Fruit fly (Drosophila melanogaster) whole organism, wandering third instar larva: ENCODE data around the gene CG45079.

Experiments used
- Abd-B ChIP-seq: fragments of >200 bp; optimal IDR thresholded peaks from 2 replicates; lab custom pipeline; 2017; ENCODE audit warnings: missing biosample characterization, missing genetic modification characterization
- CG32264 ChIP-seq: fragments of 200-800 bp; sonication (Bioruptor generic); optimal IDR thresholded peaks from 2 replicates; lab custom pipeline; 2016; ENCODE audit warnings: missing biosample characterization, missing genetic modification characterization
- CrebA ChIP-seq: fragments of 200-800 bp; sonication (Bioruptor generic); optimal IDR thresholded peaks from 2 replicates; lab custom pipeline; 2016; ENCODE audit warnings: missing biosample characterization, mild to moderate bottlenecking, missing genetic modification characterization, borderline replicate concordance
- Dif ChIP-seq: fragments of 200-275, 200-300 bp; sonication (Bioruptor generic); optimal IDR thresholded peaks from 2 replicates; lab custom pipeline; 2018; ENCODE audit warnings: missing biosample characterization, missing genetic modification characterization; ENCODE audit not compliant: partially characterized antibody
- GATAd ChIP-seq: sonication (Bioruptor generic); optimal IDR thresholded peaks from 2 replicates; lab custom pipeline; 2016; ENCODE audit warnings: missing biosample characterization, missing genetic modification characterization
- Hnf4 ChIP-seq: fragments of 200-800 bp; sonication (Bioruptor generic); optimal IDR thresholded peaks from 2 replicates; lab custom pipeline; 2016; ENCODE audit warnings: missing biosample characterization, mild to moderate bottlenecking, missing genetic modification characterization
- Hr78 ChIP-seq: fragments of >200 bp; optimal IDR thresholded peaks from 2 replicates; lab custom pipeline; 2017; ENCODE audit warnings: missing biosample characterization, missing genetic modification characterization
- Hr83 ChIP-seq: fragments of 200-300 bp; sonication (Bioruptor generic); optimal IDR thresholded peaks from 2 replicates; lab custom pipeline; 2016; ENCODE audit warnings: missing biosample characterization, mild to moderate bottlenecking, missing genetic modification characterization, moderate library complexity; ENCODE audit not compliant: poor library complexity, severe bottlenecking
- Mio ChIP-seq: sonication (Bioruptor generic); optimal IDR thresholded peaks from 2 replicates; lab custom pipeline; 2016; ENCODE audit warnings: missing biosample characterization, missing genetic modification characterization
- N ChIP-seq: fragments of >200 bp; optimal IDR thresholded peaks from 2 replicates; lab custom pipeline; 2018; ENCODE audit warnings: missing biosample characterization, missing external identifiers, missing genetic modification characterization
- OdsH ChIP-seq: fragments of 200-800 bp; sonication (Bioruptor generic); optimal IDR thresholded peaks from 2 replicates; lab custom pipeline; 2016; ENCODE audit warnings: missing biosample characterization, mild to moderate bottlenecking, missing genetic modification characterization
- Rel ChIP-seq, 2 experiments: fragments of 200-800 bp; sonication (Bioruptor generic) in 1 of 2; optimal IDR thresholded peaks; 2 replicates in 1 of 2; 3 replicates in 1 of 2; lab custom pipeline; 2016 to 2019; ENCODE audit warnings: mild to moderate bottlenecking in 2 of 2, missing biosample characterization in 2 of 2, missing genetic modification characterization in 2 of 2, moderate library complexity in 1 of 2
- Sp1 ChIP-seq: fragments of 200-800 bp; sonication (Bioruptor generic); optimal IDR thresholded peaks from 3 replicates; lab custom pipeline; 2019; ENCODE audit warnings: missing biosample characterization, mild to moderate bottlenecking, missing genetic modification characterization, moderate library complexity
- Vsx2 ChIP-seq: fragments of 200-300, 225-300 bp; sonication (Bioruptor generic); optimal IDR thresholded peaks from 2 replicates; lab custom pipeline; 2018; ENCODE audit warnings: missing biosample characterization, missing genetic modification characterization; ENCODE audit not compliant: partially characterized antibody
- br ChIP-seq: fragments of 200-800 bp; sonication (Bioruptor generic); optimal IDR thresholded peaks from 2 replicates; lab custom pipeline; 2016; ENCODE audit warnings: missing biosample characterization, missing genetic modification characterization
- dl ChIP-seq, 2 experiments: fragments of 175-275, 200-275 bp in 1 of 2; fragments of 200-275 bp in 1 of 2; sonication (Bioruptor generic); optimal IDR thresholded peaks; lab custom pipeline; 2018; ENCODE audit warnings: mild to moderate bottlenecking in 2 of 2, missing biosample characterization in 2 of 2, missing genetic modification characterization in 2 of 2, moderate library complexity in 2 of 2; ENCODE audit not compliant: partially characterized antibody in 2 of 2, insufficient read depth in 1 of 2
- dmrt93B ChIP-seq: fragments of 200-800 bp; sonication (Bioruptor generic); optimal IDR thresholded peaks from 2 replicates; lab custom pipeline; 2018; ENCODE audit warnings: missing biosample characterization, mild to moderate bottlenecking, missing genetic modification characterization
- dsf ChIP-seq: sonication (Bioruptor generic); optimal IDR thresholded peaks from 2 replicates; lab custom pipeline; 2016; ENCODE audit warnings: missing biosample characterization, missing genetic modification characterization, borderline replicate concordance
- ey ChIP-seq: fragments of 200-800 bp; sonication (Bioruptor generic); optimal IDR thresholded peaks from 2 replicates; lab custom pipeline; 2016; ENCODE audit warnings: missing biosample characterization, missing genetic modification characterization
- foxo ChIP-seq, 2 experiments: fragments of 200-800 bp; sonication (Bioruptor generic); optimal IDR thresholded peaks; 2 replicates in 1 of 2; 3 replicates in 1 of 2; lab custom pipeline; 2016 to 2017; ENCODE audit warnings: missing biosample characterization in 2 of 2, missing genetic modification characterization in 2 of 2
- fru ChIP-seq: fragments of 200-800 bp; sonication (Bioruptor generic); optimal IDR thresholded peaks from 3 replicates; lab custom pipeline; 2016; ENCODE audit warnings: missing biosample characterization, mild to moderate bottlenecking, missing genetic modification characterization
- h ChIP-seq: fragments of 200-800 bp; sonication (Bioruptor generic); optimal IDR thresholded peaks from 3 replicates; lab custom pipeline; 2016; ENCODE audit warnings: missing biosample characterization, mild to moderate bottlenecking, missing genetic modification characterization
- jim ChIP-seq: fragments of 175-275, 200-325 bp; sonication (Bioruptor generic); optimal IDR thresholded peaks from 2 replicates; lab custom pipeline; 2016; ENCODE audit warnings: missing biosample characterization, mild to moderate bottlenecking, missing genetic modification characterization
- psq ChIP-seq: fragments of 200-800 bp; sonication (Bioruptor generic); optimal IDR thresholded peaks from 3 replicates; lab custom pipeline; 2017; ENCODE audit warnings: missing biosample characterization, mild to moderate bottlenecking, missing genetic modification characterization, moderate library complexity
- rgr ChIP-seq: fragments of 200-800 bp; sonication (Bioruptor generic); optimal IDR thresholded peaks from 3 replicates; lab custom pipeline; 2016; ENCODE audit warnings: missing biosample characterization, mild to moderate bottlenecking, missing genetic modification characterization
- sage ChIP-seq: fragments of 200-800 bp; sonication (Bioruptor generic); optimal IDR thresholded peaks from 2 replicates; lab custom pipeline; 2016; ENCODE audit warnings: missing biosample characterization, mild to moderate bottlenecking, missing genetic modification characterization
- usp ChIP-seq: fragments of >200 bp; optimal IDR thresholded peaks from 2 replicates; lab custom pipeline; 2017; ENCODE audit warnings: missing biosample characterization, missing genetic modification characterization
- woc ChIP-seq: sonication (Bioruptor generic); optimal IDR thresholded peaks from 2 replicates; lab custom pipeline; 2016; ENCODE audit warnings: missing biosample characterization, mild to moderate bottlenecking, missing genetic modification characterization

The CG45079 gene

dm6 chr3R:17130326-17130725, 6.0 kb downstream of the CG45079 start, which contains the start of gene CG17475:
Gene CG17475 (minus strand): TSS chr3R:17130426.
- TF ChIP-seq N = no peak
- TF ChIP-seq woc (GFP tag; lab: Kevin White, UChicago) = no peak
- no peak for TF ChIP-seq sage (GFP tag; lab: Kevin White, UChicago)
- TF ChIP-seq dsf (GFP tag; lab: Kevin White, UChicago) = no peak
- TF ChIP-seq dmrt93B (GFP tag; lab: Kevin White, UChicago) = no peak
- TF ChIP-seq jim (GFP tag; lab: Kevin White, UChicago) = no peak
- TF ChIP-seq CrebA (GFP tag; lab: Kevin White, UChicago) = no peak
- TF ChIP-seq CG32264 = no peak
- no peak for TF ChIP-seq Abd-B
- TF ChIP-seq Hr83 = no peak
- no peak for TF ChIP-seq rgr (GFP tag; lab: Kevin White, UChicago)
- TF ChIP-seq usp (GFP tag; lab: Kevin White, UChicago) = no peak
- no peak for TF ChIP-seq psq (GFP tag; lab: Kevin White, UChicago)
- no peak for TF ChIP-seq foxo (GFP tag; optimal IDR thresholded peaks at IDR 0.05; lab: Kevin White, UChicago)
- TF ChIP-seq Vsx2 (GFP tag; lab: Kevin White, UChicago) = no peak
- TF ChIP-seq br (GFP tag; lab: Kevin White, UChicago) = no peak

- TF ChIP-seq ey (GFP tag; lab: Kevin White, UChicago) (no peak), CrebA (GFP tag; lab: Kevin White, UChicago) (peak; percentile 2)
Measured at dm6 chr3R:17132098-17132712, 7.9 kb downstream of the CG45079 start, which contains the start of the genes CG4053 and CG31266. Gene CG4053 (minus strand): TSS chr3R:17132198. Gene CG31266 (plus strand): TSS chr3R:17132662.

DNA sequence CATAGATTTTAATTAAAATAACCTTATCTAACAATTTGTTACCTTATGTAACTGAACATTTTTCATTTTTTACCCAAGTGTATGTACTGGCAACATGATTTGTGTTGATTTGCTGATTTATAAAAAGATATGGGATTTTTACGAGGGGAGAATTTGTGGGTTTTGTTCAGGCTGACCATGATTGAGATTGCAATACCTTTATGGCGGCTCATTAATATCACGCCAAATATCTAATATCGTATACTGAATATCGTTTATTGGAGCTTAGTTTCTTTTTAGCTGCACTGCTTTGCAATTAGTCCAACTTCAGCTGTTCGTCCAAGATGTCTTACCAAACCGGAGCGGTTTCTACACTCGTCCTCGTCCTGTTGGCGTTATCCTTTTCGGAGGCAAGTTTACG, 9.6 kb downstream of the CG45079 start, which contains the start of gene CG31267:
TSS of gene CG31267 (plus strand) at position 301 of the 400 bp plus-strand sequence.
- TF ChIP-seq Hr83 (no peak), dmrt93B (GFP tag; lab: Kevin White, UChicago) (no peak), Dif (GFP tag; lab: Kevin White, UChicago) (no peak), Hnf4 (GFP tag; lab: Kevin White, UChicago) (no peak), usp (GFP tag; lab: Kevin White, UChicago) (no peak), CrebA (GFP tag; lab: Kevin White, UChicago) (no peak)

dm6 chr3R:17135747-17136146, 11.5 kb downstream of the CG45079 start, which contains the start of gene CG5246:
Gene CG5246 (plus strand): TSS chr3R:17136111.
- TF ChIP-seq Rel (GFP tag; optimal IDR thresholded peaks at IDR 0.05; lab: Kevin White, UChicago) = no peak
- peak; percentile 68 for TF ChIP-seq Rel (tag; optimal IDR thresholded peaks at IDR 0.05; lab: Kevin White, UChicago)
- TF ChIP-seq ey (GFP tag; lab: Kevin White, UChicago) = no peak
- peak; percentile 49 for TF ChIP-seq h (GFP tag; lab: Kevin White, UChicago)

DNA sequence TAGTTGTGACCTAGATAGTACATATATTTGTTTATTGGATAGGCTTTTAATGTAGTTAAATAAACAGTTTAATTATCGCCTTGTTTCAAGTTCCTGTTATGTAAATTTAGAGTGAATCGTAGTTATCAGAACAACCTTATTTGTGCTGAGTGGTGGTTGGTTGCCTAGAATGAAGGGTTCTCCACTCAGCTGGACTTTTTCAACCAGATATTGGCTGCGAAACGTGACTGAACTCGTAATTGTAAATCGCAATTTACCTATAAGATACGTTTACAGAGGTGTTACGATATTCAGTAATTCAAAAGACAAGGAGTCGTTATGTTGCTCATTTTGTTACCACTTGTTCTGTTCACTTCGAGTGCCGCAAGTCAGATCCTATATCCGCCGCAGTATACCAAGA, 13.3 kb downstream of the CG45079 start, which contains the start of gene CG5255:
TSS of gene CG5255 (plus strand) at position 301 of the 400 bp plus-strand sequence.
- TF ChIP-seq OdsH (GFP tag; lab: Kevin White, UChicago) = no peak
- TF ChIP-seq rgr (GFP tag; lab: Kevin White, UChicago) = no peak
- TF ChIP-seq Hnf4 (GFP tag; lab: Kevin White, UChicago) = no peak
- TF ChIP-seq Mio (GFP tag; lab: Kevin White, UChicago) = no peak
- no peak for TF ChIP-seq jim (GFP tag; lab: Kevin White, UChicago)
- no peak for TF ChIP-seq GATAd (GFP tag; lab: Kevin White, UChicago)
- TF ChIP-seq dl (GFP tag; optimal IDR thresholded peaks at IDR 0.05; lab: Kevin White, UChicago; ENCODE audit: insufficient read depth in 1 of 2, partially characterized antibody in 2 of 2) = no peak
- no peak for TF ChIP-seq Hr78
- no peak for TF ChIP-seq br (GFP tag; lab: Kevin White, UChicago)
- TF ChIP-seq Vsx2 (GFP tag; lab: Kevin White, UChicago) = no peak
- TF ChIP-seq Sp1 (GFP tag; lab: Kevin White, UChicago) = no peak
- no peak for TF ChIP-seq woc (GFP tag; lab: Kevin White, UChicago)
- no peak for TF ChIP-seq usp (GFP tag; lab: Kevin White, UChicago)
- no peak for TF ChIP-seq fru (GFP tag; lab: Kevin White, UChicago)
- TF ChIP-seq dmrt93B (GFP tag; lab: Kevin White, UChicago) = no peak
- no peak for TF ChIP-seq foxo (GFP tag; optimal IDR thresholded peaks at IDR 0.05; lab: Kevin White, UChicago)
